Fruit fly (Drosophila melanogaster) whole organism, wandering third instar larva: Measurements from ENCODE around the gene SdicC.

ENCODE experiments used
- Abd-B ChIP-seq: fragments of >200 bp; optimal IDR thresholded peaks from 2 replicates; lab custom pipeline; 2017; ENCODE audit warnings: missing biosample characterization, missing genetic modification characterization
- CG32264 ChIP-seq: fragments of 200-800 bp; sonication (Bioruptor generic); optimal IDR thresholded peaks from 2 replicates; lab custom pipeline; 2016; ENCODE audit warnings: missing biosample characterization, missing genetic modification characterization
- CG9705 ChIP-seq: fragments of 200-800 bp; sonication (Bioruptor generic); optimal IDR thresholded peaks from 2 replicates; lab custom pipeline; 2018; ENCODE audit warnings: missing biosample characterization, mild to moderate bottlenecking, missing genetic modification characterization
- CrebA ChIP-seq: fragments of 200-800 bp; sonication (Bioruptor generic); optimal IDR thresholded peaks from 2 replicates; lab custom pipeline; 2016; ENCODE audit warnings: missing biosample characterization, mild to moderate bottlenecking, missing genetic modification characterization, borderline replicate concordance
- Dfd ChIP-seq: fragments of >200 bp; optimal IDR thresholded peaks from 2 replicates; lab custom pipeline; 2017; ENCODE audit warnings: missing biosample characterization, missing genetic modification characterization
- Dif ChIP-seq: fragments of 200-275, 200-300 bp; sonication (Bioruptor generic); optimal IDR thresholded peaks from 2 replicates; lab custom pipeline; 2018; ENCODE audit warnings: missing biosample characterization, missing genetic modification characterization; ENCODE audit not compliant: partially characterized antibody
- GATAd ChIP-seq: sonication (Bioruptor generic); optimal IDR thresholded peaks from 2 replicates; lab custom pipeline; 2016; ENCODE audit warnings: missing biosample characterization, missing genetic modification characterization
- HLH106 ChIP-seq: fragments of 200-800 bp; optimal IDR thresholded peaks from 3 replicates; lab custom pipeline; 2019; ENCODE audit warnings: missing biosample characterization, mild to moderate bottlenecking, missing genetic modification characterization, moderate library complexity
- Hr78 ChIP-seq: fragments of >200 bp; optimal IDR thresholded peaks from 2 replicates; lab custom pipeline; 2017; ENCODE audit warnings: missing biosample characterization, missing genetic modification characterization
- Hr83 ChIP-seq: fragments of 200-300 bp; sonication (Bioruptor generic); optimal IDR thresholded peaks from 2 replicates; lab custom pipeline; 2016; ENCODE audit warnings: missing biosample characterization, mild to moderate bottlenecking, missing genetic modification characterization, moderate library complexity; ENCODE audit not compliant: poor library complexity, severe bottlenecking
- Mio ChIP-seq: sonication (Bioruptor generic); optimal IDR thresholded peaks from 2 replicates; lab custom pipeline; 2016; ENCODE audit warnings: missing biosample characterization, missing genetic modification characterization
- Myc ChIP-seq: fragments of >200 bp; optimal IDR thresholded peaks from 2 replicates; lab custom pipeline; 2017
- N ChIP-seq: fragments of >200 bp; optimal IDR thresholded peaks from 2 replicates; lab custom pipeline; 2018; ENCODE audit warnings: missing biosample characterization, missing external identifiers, missing genetic modification characterization
- Sp1 ChIP-seq: fragments of 200-800 bp; sonication (Bioruptor generic); optimal IDR thresholded peaks from 3 replicates; lab custom pipeline; 2019; ENCODE audit warnings: missing biosample characterization, mild to moderate bottlenecking, missing genetic modification characterization, moderate library complexity
- Vsx2 ChIP-seq: fragments of 200-300, 225-300 bp; sonication (Bioruptor generic); optimal IDR thresholded peaks from 2 replicates; lab custom pipeline; 2018; ENCODE audit warnings: missing biosample characterization, missing genetic modification characterization; ENCODE audit not compliant: partially characterized antibody
- br ChIP-seq: fragments of 200-800 bp; sonication (Bioruptor generic); optimal IDR thresholded peaks from 2 replicates; lab custom pipeline; 2016; ENCODE audit warnings: missing biosample characterization, missing genetic modification characterization
- brk ChIP-seq: fragments of 200-800 bp; sonication (Bioruptor generic); optimal IDR thresholded peaks from 2 replicates; lab custom pipeline; 2016; ENCODE audit warnings: missing biosample characterization, mild to moderate bottlenecking, missing genetic modification characterization
- dl ChIP-seq, 2 experiments: fragments of 175-275, 200-275 bp in 1 of 2; fragments of 200-275 bp in 1 of 2; sonication (Bioruptor generic); optimal IDR thresholded peaks; lab custom pipeline; 2018; ENCODE audit warnings: mild to moderate bottlenecking in 2 of 2, missing biosample characterization in 2 of 2, missing genetic modification characterization in 2 of 2, moderate library complexity in 2 of 2; ENCODE audit not compliant: partially characterized antibody in 2 of 2, insufficient read depth in 1 of 2
- foxo ChIP-seq, 2 experiments: fragments of 200-800 bp; sonication (Bioruptor generic); optimal IDR thresholded peaks; 2 replicates in 1 of 2; 3 replicates in 1 of 2; lab custom pipeline; 2016 to 2017; ENCODE audit warnings: missing biosample characterization in 2 of 2, missing genetic modification characterization in 2 of 2
- fru ChIP-seq: fragments of 200-800 bp; sonication (Bioruptor generic); optimal IDR thresholded peaks from 3 replicates; lab custom pipeline; 2016; ENCODE audit warnings: missing biosample characterization, mild to moderate bottlenecking, missing genetic modification characterization
- jim ChIP-seq: fragments of 175-275, 200-325 bp; sonication (Bioruptor generic); optimal IDR thresholded peaks from 2 replicates; lab custom pipeline; 2016; ENCODE audit warnings: missing biosample characterization, mild to moderate bottlenecking, missing genetic modification characterization
- lola ChIP-seq: fragments of >200 bp; optimal IDR thresholded peaks from 2 replicates; lab custom pipeline; 2017; ENCODE audit warnings: missing biosample characterization, missing genetic modification characterization
- psq ChIP-seq: fragments of 200-800 bp; sonication (Bioruptor generic); optimal IDR thresholded peaks from 3 replicates; lab custom pipeline; 2017; ENCODE audit warnings: missing biosample characterization, mild to moderate bottlenecking, missing genetic modification characterization, moderate library complexity
- usp ChIP-seq: fragments of >200 bp; optimal IDR thresholded peaks from 2 replicates; lab custom pipeline; 2017; ENCODE audit warnings: missing biosample characterization, missing genetic modification characterization
- woc ChIP-seq: sonication (Bioruptor generic); optimal IDR thresholded peaks from 2 replicates; lab custom pipeline; 2016; ENCODE audit warnings: missing biosample characterization, mild to moderate bottlenecking, missing genetic modification characterization

Gene SdicC

DNA sequence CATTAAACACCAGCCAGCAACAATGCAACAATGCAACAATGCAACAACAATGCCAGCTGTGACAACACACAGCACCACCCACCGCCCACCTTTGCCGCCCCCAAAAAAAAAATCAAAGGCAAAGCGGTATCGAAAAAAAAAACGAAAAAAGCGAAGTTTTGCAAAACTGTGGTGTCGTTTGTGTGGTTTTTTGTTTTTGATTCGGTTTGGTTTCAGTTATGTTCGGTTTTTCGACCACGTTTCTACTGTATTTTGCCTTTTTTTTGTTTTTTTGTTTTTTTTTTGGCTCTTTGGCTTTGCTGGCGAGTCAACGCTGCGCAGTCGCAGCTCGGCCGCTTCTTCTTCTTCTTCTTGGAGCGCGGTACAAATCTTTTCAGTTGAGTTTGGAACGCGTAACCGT, 27.2 kb upstream of the SdicC start, which contains the start of gene Peritrophin-A:
Peritrophin-A (plus strand) TSS at position 370 of the 400 bp plus-strand sequence.
- TF ChIP-seq jim (GFP tag; lab: Kevin White, UChicago) = peak; percentile 16
- no peak for TF ChIP-seq fru
- TF ChIP-seq Sp1 (GFP tag; lab: Kevin White, UChicago) = peak; percentile 25

DNA sequence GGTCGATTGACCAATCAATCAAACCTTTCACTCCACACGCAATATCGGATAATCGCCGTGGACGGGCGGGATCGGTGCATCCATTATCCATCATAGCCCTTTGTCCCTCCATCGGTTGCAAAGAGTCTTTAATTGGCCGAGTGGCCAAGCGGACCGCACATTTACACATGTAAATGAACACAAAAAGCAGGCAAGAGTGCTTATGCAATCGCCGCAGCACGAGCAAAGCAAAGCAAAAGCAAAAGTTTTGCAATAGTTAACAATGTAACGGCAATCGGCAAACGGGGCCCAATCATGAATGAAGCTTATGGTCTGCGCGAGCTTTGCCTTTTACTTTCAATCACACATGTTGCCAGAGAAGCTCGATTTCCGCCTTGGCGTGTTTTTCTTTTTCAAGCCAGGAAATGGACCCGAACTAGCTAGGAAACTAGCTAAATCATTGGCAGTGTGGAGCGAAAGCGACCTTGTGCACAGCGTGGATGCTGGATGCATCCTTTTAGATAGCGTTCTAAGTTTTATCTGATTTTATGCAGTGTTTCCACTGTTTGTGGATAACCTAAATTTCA, 26.3 kb upstream of the SdicC start:
- TF ChIP-seq Hr78 (GFP tag; lab: Kevin White, UChicago) (no peak), Mio (GFP tag; lab: Kevin White, UChicago) (no peak)

DNA sequence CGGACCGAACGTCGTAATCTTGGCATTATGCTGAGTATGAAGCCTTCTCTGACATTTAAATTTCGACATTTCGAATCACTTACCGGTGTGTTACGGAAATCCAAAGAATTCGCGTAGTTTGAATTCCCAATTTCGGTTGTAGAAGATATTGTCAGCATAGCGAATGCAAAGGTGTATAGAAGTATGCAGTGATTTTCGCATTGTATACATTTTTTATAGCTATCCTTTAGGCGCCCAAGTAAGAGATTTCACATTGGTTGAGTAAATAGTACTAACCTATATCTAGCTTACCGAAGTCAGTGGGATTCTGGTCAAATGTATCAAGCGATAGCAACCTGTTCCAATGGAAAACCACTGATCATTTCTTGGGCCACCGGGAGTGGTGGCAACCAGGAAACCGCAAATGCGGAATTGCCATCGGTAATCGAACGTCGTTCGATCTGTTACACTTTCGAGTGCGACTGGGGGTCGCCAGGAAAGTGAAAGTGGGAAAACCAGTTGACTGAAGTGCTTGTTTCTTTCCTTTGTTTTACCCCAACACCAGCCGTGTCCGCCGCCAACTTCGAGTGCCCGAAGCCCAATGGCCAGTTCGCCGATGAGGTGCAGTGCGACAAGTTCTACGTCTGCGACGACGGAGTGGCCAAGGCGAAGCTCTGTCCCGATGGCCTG, 23.6 kb upstream of the SdicC start:
- TF ChIP-seq br (GFP tag; lab: Kevin White, UChicago) = no peak
- TF ChIP-seq jim (GFP tag; lab: Kevin White, UChicago) = no peak
- no peak for TF ChIP-seq GATAd (GFP tag; lab: Kevin White, UChicago)
- TF ChIP-seq HLH106 = no peak
- no peak for TF ChIP-seq Hr83
- TF ChIP-seq fru = no peak
- no peak for TF ChIP-seq Mio (GFP tag; lab: Kevin White, UChicago)
- no peak for TF ChIP-seq N (GFP tag; lab: Kevin White, UChicago)
- no peak for TF ChIP-seq woc
- TF ChIP-seq CG9705 (GFP tag; lab: Kevin White, UChicago) = no peak
- TF ChIP-seq Abd-B = no peak
- TF ChIP-seq Sp1 (GFP tag; lab: Kevin White, UChicago) = no peak
- TF ChIP-seq, all 38 proteins: peak for 0

DNA sequence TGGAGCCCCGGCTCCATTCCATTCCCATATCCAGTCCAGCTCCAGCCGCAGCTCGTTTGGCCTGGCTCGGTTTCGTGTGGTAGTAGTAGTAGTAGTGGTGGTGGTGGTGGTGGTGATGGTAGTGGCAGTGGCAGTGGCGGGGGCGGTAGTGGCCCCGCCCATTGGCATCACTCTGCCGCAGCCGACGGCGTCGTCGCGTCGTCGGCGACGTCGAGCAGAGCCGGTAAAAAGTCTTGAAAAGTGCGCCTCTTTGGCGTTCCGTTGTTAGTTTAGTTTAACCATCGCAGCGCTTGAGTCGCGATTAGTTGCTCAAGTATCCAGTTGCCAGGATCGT, 22.5 kb upstream of the SdicC start, which contains the start of gene obst-A:
obst-A (plus strand) TSS at position 248 of the 334 bp plus-strand sequence.
- TF ChIP-seq N (GFP tag; lab: Kevin White, UChicago) = no peak
- no peak for TF ChIP-seq br (GFP tag; lab: Kevin White, UChicago)
- TF ChIP-seq CrebA = no peak
- TF ChIP-seq CG32264 = no peak
- TF ChIP-seq Myc (lab: Kevin White, UChicago) = no peak
- TF ChIP-seq Hr83 = no peak
- TF ChIP-seq Vsx2 (GFP tag; lab: Kevin White, UChicago) = no peak
- no peak for TF ChIP-seq usp (GFP tag; lab: Kevin White, UChicago)

DNA sequence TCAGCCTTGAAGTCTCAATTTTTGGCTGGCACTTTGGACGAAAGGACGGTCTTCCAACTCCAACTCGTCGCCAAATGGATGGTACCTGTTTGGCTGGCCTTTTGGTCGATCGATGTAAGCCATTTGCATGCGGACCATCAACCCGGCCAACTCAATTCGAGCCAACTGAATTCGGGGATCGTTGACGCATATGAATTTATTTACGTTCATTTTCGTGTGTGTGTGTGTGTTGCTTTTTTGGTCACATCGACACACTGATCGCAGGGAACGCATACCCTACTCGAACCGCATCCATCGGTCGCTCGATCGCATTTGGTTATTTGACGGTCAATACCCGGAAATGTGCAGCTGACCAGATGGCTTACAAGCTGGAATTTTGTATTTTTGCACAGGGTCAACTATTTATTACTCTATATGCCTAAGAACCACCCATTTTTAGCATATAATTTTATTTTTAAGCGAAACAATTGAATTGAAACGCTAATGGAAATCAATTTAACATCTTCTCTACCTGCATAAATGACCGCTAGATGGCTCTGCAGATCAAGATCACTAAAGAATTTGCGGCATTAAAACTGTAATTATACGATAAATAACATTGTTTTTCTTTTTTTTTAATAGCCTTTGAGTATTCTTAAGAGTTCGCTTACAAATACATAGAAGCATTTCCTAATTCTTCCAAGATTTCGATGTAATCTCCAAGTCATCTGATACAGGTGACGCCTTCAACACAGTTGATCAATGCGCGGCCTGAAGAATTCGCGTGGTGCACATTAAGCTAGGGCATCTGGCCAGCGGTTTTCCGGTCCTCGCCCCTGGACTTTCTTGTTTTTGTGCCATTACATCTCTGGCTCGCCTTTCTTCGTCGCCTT, 21.9 kb upstream of the SdicC start:
- TF ChIP-seq Vsx2 (GFP tag; lab: Kevin White, UChicago) (peak; percentile 38), psq (GFP tag; lab: Kevin White, UChicago) (peak; percentile 1), lola (GFP tag; lab: Kevin White, UChicago) (no peak), Sp1 (GFP tag; lab: Kevin White, UChicago) (no peak), Abd-B (no peak), woc (peak; percentile 46)

DNA sequence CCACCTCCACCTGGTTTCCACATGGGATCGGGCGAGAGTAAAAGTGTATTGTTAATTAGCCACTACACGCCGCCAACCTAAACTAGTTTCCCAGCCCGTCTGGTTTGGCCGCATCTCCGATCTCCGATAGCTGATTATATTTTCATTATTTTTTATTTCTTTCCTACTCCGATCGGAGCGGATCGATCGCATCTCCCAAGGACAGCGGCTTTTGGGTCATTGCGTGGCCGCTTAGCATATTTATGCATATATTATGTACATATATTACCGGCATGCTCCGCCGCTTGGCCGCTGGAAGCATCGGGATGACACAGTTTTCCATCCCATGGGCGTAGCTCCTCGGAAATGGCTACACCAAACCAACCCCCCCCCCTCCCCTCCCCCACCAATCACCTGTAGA, 20.9 kb upstream of the SdicC start:
- no peak for TF ChIP-seq Mio (GFP tag; lab: Kevin White, UChicago)
- TF ChIP-seq fru = no peak
- no peak for TF ChIP-seq Sp1 (GFP tag; lab: Kevin White, UChicago)
- no peak for TF ChIP-seq CG9705 (GFP tag; lab: Kevin White, UChicago)
- TF ChIP-seq CrebA = no peak
- no peak for TF ChIP-seq Dif (GFP tag; lab: Kevin White, UChicago)
- no peak for TF ChIP-seq dl (GFP tag; optimal IDR thresholded peaks at IDR 0.05; lab: Kevin White, UChicago; ENCODE audit: insufficient read depth in 1 of 2, partially characterized antibody in 2 of 2)
- TF ChIP-seq brk = no peak
- TF ChIP-seq psq (GFP tag; lab: Kevin White, UChicago) = no peak
- no peak for TF ChIP-seq foxo (GFP tag; optimal IDR thresholded peaks at IDR 0.05; lab: Kevin White, UChicago)
- TF ChIP-seq CG32264 = no peak
- TF ChIP-seq Dfd (GFP tag; lab: Kevin White, UChicago) = no peak
- TF ChIP-seq, all 38 proteins: peak for 0
